Worm (Caenorhabditis elegans) whole organism, L1 larva: ENCODE measurements around the gene C16D9.6.

Experiments used
- C34B4.2 ChIP-seq: sonication (generic microtip); optimal IDR thresholded peaks from 2 replicates; lab custom pipeline; 2017; ENCODE audit warnings: mild to moderate bottlenecking, missing genetic modification characterization, missing compliant biosample characterization
- F16B12.6 ChIP-seq: fragments of 150-350 bp; optimal IDR thresholded peaks from 2 replicates; lab custom pipeline; 2014; ENCODE audit warnings: missing biosample characterization, missing genetic modification characterization
- ceh-82 ChIP-seq, 3 experiments: fragments of 150-350 bp in 1 of 3; sonication (generic microtip) in 2 of 3; optimal IDR thresholded peaks; 2 replicates each; lab custom pipeline; 2014 to 2017; ENCODE audit warnings: missing biosample characterization in 3 of 3, missing genetic modification characterization in 3 of 3
- ces-1 ChIP-seq: fragments of 150-350 bp; optimal IDR thresholded peaks from 2 replicates; lab custom pipeline; 2014; ENCODE audit warnings: missing biosample characterization, missing genetic modification reagents, missing genetic modification characterization
- efl-1 ChIP-seq, 4 experiments: fragments of 150-350 bp; optimal IDR thresholded peaks in 3 of 4; peaks in 1 of 4; 1 replicate in 1 of 4; 2 replicates in 3 of 4; lab custom pipeline; 2014; ENCODE audit warnings: missing biosample characterization in 2 of 4, missing genetic modification characterization in 2 of 4, missing genetic modification reagents in 2 of 4
- efl-3 ChIP-seq: fragments of 200-800 bp; sonication (Bioruptor generic); optimal IDR thresholded peaks from 2 replicates; lab custom pipeline; 2018; ENCODE audit warnings: mild to moderate bottlenecking, missing genetic modification characterization, missing compliant biosample characterization
- egl-27 ChIP-seq, 2 experiments: fragments of 150-350 bp in 1 of 2; sonication (generic microtip); optimal IDR thresholded peaks; 3 replicates each; lab custom pipeline; 2017 to 2018; ENCODE audit warnings: missing biosample characterization in 2 of 2, missing genetic modification characterization in 2 of 2, missing genetic modification reagents in 2 of 2
- elt-2 ChIP-seq: sonication (generic microtip); optimal IDR thresholded peaks from 2 replicates; lab custom pipeline; 2016; ENCODE audit warnings: missing genetic modification characterization, mild to moderate bottlenecking, inconsistent platforms, missing compliant biosample characterization, missing genetic modification reagents
- fkh-4 ChIP-seq: sonication (generic microtip); optimal IDR thresholded peaks from 2 replicates; lab custom pipeline; 2016; ENCODE audit warnings: missing compliant biosample characterization, missing genetic modification characterization, borderline replicate concordance
- fkh-8 ChIP-seq: sonication (generic microtip); optimal IDR thresholded peaks from 2 replicates; lab custom pipeline; 2016; ENCODE audit warnings: mild to moderate bottlenecking, missing genetic modification characterization, missing compliant biosample characterization
- grh-1 ChIP-seq: fragments of 200-800 bp; sonication (Bioruptor generic); IDR thresholded peaks from 2 replicates; pipeline ENCODE4 v1.3.6; 2022; ENCODE audit warnings: missing genetic modification reagents, missing genetic modification characterization, missing compliant biosample characterization
- hpl-2 ChIP-seq: fragments of 150-350 bp; optimal IDR thresholded peaks from 2 replicates; lab custom pipeline; 2014; ENCODE audit warnings: missing biosample characterization, missing genetic modification reagents, missing genetic modification characterization
- irx-1 ChIP-seq: sonication (generic microtip); optimal IDR thresholded peaks from 2 replicates; lab custom pipeline; 2016; ENCODE audit warnings: missing genetic modification characterization, missing compliant biosample characterization
- jun-1 ChIP-seq: fragments of 150-350 bp; optimal IDR thresholded peaks from 2 replicates; lab custom pipeline; 2014; ENCODE audit warnings: missing biosample characterization, missing genetic modification reagents, missing genetic modification characterization
- lin-15B ChIP-seq: fragments of 150-350 bp; sonication (generic microtip); optimal IDR thresholded peaks from 3 replicates; lab custom pipeline; 2014; ENCODE audit warnings: missing biosample characterization, missing genetic modification characterization
- lin-35 ChIP-seq, 2 experiments: fragments of 150-350 bp; optimal IDR thresholded peaks; 2 replicates each; lab custom pipeline; 2014; ENCODE audit warnings: missing biosample characterization in 2 of 2, missing genetic modification characterization in 2 of 2, missing genetic modification reagents in 2 of 2
- lir-3 ChIP-seq: sonication (generic microtip); optimal IDR thresholded peaks from 2 replicates; lab custom pipeline; 2016; ENCODE audit warnings: mild to moderate bottlenecking, missing genetic modification characterization, moderate library complexity, missing compliant biosample characterization; ENCODE audit not compliant: poor library complexity
- nhr-20 ChIP-seq: sonication (generic microtip); optimal IDR thresholded peaks from 2 replicates; lab custom pipeline; 2016; ENCODE audit warnings: mild to moderate bottlenecking, missing genetic modification characterization, missing compliant biosample characterization
- nhr-47 ChIP-seq: sonication (generic microtip); optimal IDR thresholded peaks from 2 replicates; lab custom pipeline; 2016; ENCODE audit warnings: mild to moderate bottlenecking, missing genetic modification characterization, moderate library complexity, missing compliant biosample characterization
- nhr-71 ChIP-seq: sonication (generic microtip); optimal IDR thresholded peaks from 2 replicates; lab custom pipeline; 2016; ENCODE audit warnings: mild to moderate bottlenecking, missing genetic modification characterization, moderate library complexity, missing compliant biosample characterization
- nhr-90 ChIP-seq: sonication (generic microtip); optimal IDR thresholded peaks from 2 replicates; lab custom pipeline; 2016; ENCODE audit warnings: mild to moderate bottlenecking, missing genetic modification characterization, missing compliant biosample characterization; ENCODE audit not compliant: poor library complexity
- rnt-1 ChIP-seq: sonication (generic microtip); optimal IDR thresholded peaks from 2 replicates; lab custom pipeline; 2016; ENCODE audit warnings: mild to moderate bottlenecking, missing genetic modification characterization, moderate library complexity, missing compliant biosample characterization
- sox-4 ChIP-seq: sonication (generic microtip); optimal IDR thresholded peaks from 2 replicates; lab custom pipeline; 2016; ENCODE audit warnings: missing genetic modification characterization, missing compliant biosample characterization
- swsn-7 ChIP-seq: sonication (generic microtip); optimal IDR thresholded peaks from 2 replicates; lab custom pipeline; 2016; ENCODE audit warnings: missing genetic modification characterization, missing compliant biosample characterization
- unc-30 ChIP-seq: sonication (generic microtip); optimal IDR thresholded peaks from 2 replicates; lab custom pipeline; 2017; ENCODE audit warnings: missing biosample characterization, missing genetic modification characterization
- unc-62 ChIP-seq: fragments of 150-350 bp; optimal IDR thresholded peaks from 2 replicates; lab custom pipeline; 2014; ENCODE audit warnings: missing biosample characterization, missing genetic modification reagents, missing genetic modification characterization
- zip-4 ChIP-seq: fragments of 200-800 bp; sonication (Bioruptor generic); optimal IDR thresholded peaks from 2 replicates; lab custom pipeline; 2018; ENCODE audit warnings: mild to moderate bottlenecking, missing genetic modification characterization, moderate library complexity, missing compliant biosample characterization

Gene C16D9.6

ce11 chrV:8281646-8282045 is 31.5 kb upstream of the C16D9.6 start:
- TF ChIP-seq unc-30 (tag; lab: Kevin White, UChicago) (no peak), sox-4 (tag; lab: Kevin White, UChicago) (no peak), zip-4 (GFP tag; lab: Kevin White, UChicago) (no peak), efl-1 (optimal IDR thresholded peaks at IDR 0.05; lab: Kevin White, UChicago) (no peak), efl-1 (GFP tag; optimal IDR thresholded peaks at IDR 0.05 in 1 of 2; lab: Kevin White, UChicago) (peak in 1 of 2 experiments; percentile 89)

- TF ChIP-seq egl-27 (tag; optimal IDR thresholded peaks at IDR 0.05; lab: Kevin White, UChicago), result no peak
- no peak for TF ChIP-seq efl-1 (optimal IDR thresholded peaks at IDR 0.05; lab: Kevin White, UChicago)
- TF ChIP-seq efl-1 (GFP tag; optimal IDR thresholded peaks at IDR 0.05 in 1 of 2; lab: Kevin White, UChicago), result peak in 1 of 2 experiments; percentile 89
- TF ChIP-seq F16B12.6 (tag; lab: Kevin White, UChicago), result no peak
Measured at ce11 chrV:8280770-8281169, 30.7 kb upstream of the C16D9.6 start, which contains the start of gene str-135. TSS of gene str-135 (minus strand) at chrV:8280870.

- no peak for TF ChIP-seq hpl-2
- TF ChIP-seq unc-30 (tag; lab: Kevin White, UChicago), result no peak
- TF ChIP-seq ceh-82 (tag; optimal IDR thresholded peaks at IDR 0.05; lab: Kevin White, UChicago), result no peak
- TF ChIP-seq nhr-47 (tag; lab: Kevin White, UChicago), result no peak
- TF ChIP-seq grh-1 (GFP tag; lab: Robert Waterston, UW), result no peak
- no peak for TF ChIP-seq jun-1 (tag; lab: Kevin White, UChicago)
- no peak for TF ChIP-seq swsn-7 (tag; lab: Kevin White, UChicago)
- TF ChIP-seq, all 84 proteins: peak for 0
Measured at ce11 chrV:8278830-8279229, 28.7 kb upstream of the C16D9.6 start, which contains the start of gene str-136. TSS of gene str-136 (minus strand) at chrV:8278930.

- TF ChIP-seq irx-1 (no peak), elt-2 (tag; lab: Kevin White, UChicago) (peak; percentile 76), lin-35 (GFP tag; optimal IDR thresholded peaks at IDR 0.05; lab: Kevin White, UChicago) (peak in 1 of 2 experiments; percentile 11)
- TF ChIP-seq, all 84 proteins: peak for 2
Measured at ce11 chrV:8271995-8272394, 21.9 kb upstream of the C16D9.6 start, which contains the start of gene asp-5. TSS of gene asp-5 (plus strand) at chrV:8272385.

ce11 chrV:8271395-8271794 is 21.3 kb upstream of the C16D9.6 start:
- TF ChIP-seq ces-1 (GFP tag; lab: Kevin White, UChicago) (no peak), C34B4.2 (tag; lab: Kevin White, UChicago) (no peak), fkh-4 (tag; lab: Kevin White, UChicago) (no peak), lin-15B (no peak), unc-62 (GFP tag; lab: Kevin White, UChicago) (no peak), lir-3 (no peak), fkh-8 (no peak)

- TF ChIP-seq lin-35 (GFP tag; optimal IDR thresholded peaks at IDR 0.05; lab: Kevin White, UChicago) (peak in 1 of 2 experiments; percentile 6), rnt-1 (tag; lab: Kevin White, UChicago) (no peak), nhr-20 (peak; percentile 23), nhr-90 (tag; lab: Kevin White, UChicago) (peak; percentile 12), nhr-71 (tag; lab: Kevin White, UChicago) (peak; percentile 13), elt-2 (tag; lab: Kevin White, UChicago) (peak; percentile 97)
Measured at ce11 chrV:8269878-8270277, 19.8 kb upstream of the C16D9.6 start.

ce11 chrV:8268902-8269301 is 18.8 kb upstream of the C16D9.6 start, which contains the start of the genes asp-6 and asp-12:
TSS of gene asp-6 (minus strand) at chrV:8268937.
TSS of gene asp-12 (plus strand) at chrV:8269210.
- TF ChIP-seq efl-1 (optimal IDR thresholded peaks at IDR 0.05; lab: Kevin White, UChicago) (no peak), efl-1 (GFP tag; optimal IDR thresholded peaks at IDR 0.05 in 1 of 2; lab: Kevin White, UChicago) (peak in 1 of 2 experiments; percentile 74), ceh-82 (tag; optimal IDR thresholded peaks at IDR 0.05; lab: Kevin White, UChicago) (no peak), ces-1 (GFP tag; lab: Kevin White, UChicago) (no peak), elt-2 (tag; lab: Kevin White, UChicago) (peak; percentile 86), lin-35 (GFP tag; optimal IDR thresholded peaks at IDR 0.05; lab: Kevin White, UChicago) (peak in 1 of 2 experiments; percentile 8), efl-3 (GFP tag; lab: Kevin White, UChicago) (no peak)
